Fruit fly (Drosophila melanogaster) whole organism, wandering third instar larva: ENCODE measurements around the gene pic.

Source experiments
- Abd-B ChIP-seq: fragments of >200 bp; optimal IDR thresholded peaks from 2 replicates; lab custom pipeline; 2017; ENCODE audit warnings: missing biosample characterization, missing genetic modification characterization
- CG32264 ChIP-seq: fragments of 200-800 bp; sonication (Bioruptor generic); optimal IDR thresholded peaks from 2 replicates; lab custom pipeline; 2016; ENCODE audit warnings: missing biosample characterization, missing genetic modification characterization
- CG9705 ChIP-seq: fragments of 200-800 bp; sonication (Bioruptor generic); optimal IDR thresholded peaks from 2 replicates; lab custom pipeline; 2018; ENCODE audit warnings: missing biosample characterization, mild to moderate bottlenecking, missing genetic modification characterization
- CrebA ChIP-seq: fragments of 200-800 bp; sonication (Bioruptor generic); optimal IDR thresholded peaks from 2 replicates; lab custom pipeline; 2016; ENCODE audit warnings: missing biosample characterization, mild to moderate bottlenecking, missing genetic modification characterization, borderline replicate concordance
- Dfd ChIP-seq: fragments of >200 bp; optimal IDR thresholded peaks from 2 replicates; lab custom pipeline; 2017; ENCODE audit warnings: missing biosample characterization, missing genetic modification characterization
- GATAd ChIP-seq: sonication (Bioruptor generic); optimal IDR thresholded peaks from 2 replicates; lab custom pipeline; 2016; ENCODE audit warnings: missing biosample characterization, missing genetic modification characterization
- HLH106 ChIP-seq: fragments of 200-800 bp; optimal IDR thresholded peaks from 3 replicates; lab custom pipeline; 2019; ENCODE audit warnings: missing biosample characterization, mild to moderate bottlenecking, missing genetic modification characterization, moderate library complexity
- Hnf4 ChIP-seq: fragments of 200-800 bp; sonication (Bioruptor generic); optimal IDR thresholded peaks from 2 replicates; lab custom pipeline; 2016; ENCODE audit warnings: missing biosample characterization, mild to moderate bottlenecking, missing genetic modification characterization
- Hr78 ChIP-seq: fragments of >200 bp; optimal IDR thresholded peaks from 2 replicates; lab custom pipeline; 2017; ENCODE audit warnings: missing biosample characterization, missing genetic modification characterization
- Jra ChIP-seq: sonication (Bioruptor generic); optimal IDR thresholded peaks from 2 replicates; lab custom pipeline; 2016; ENCODE audit warnings: missing biosample characterization, missing genetic modification characterization
- Mio ChIP-seq: sonication (Bioruptor generic); optimal IDR thresholded peaks from 2 replicates; lab custom pipeline; 2016; ENCODE audit warnings: missing biosample characterization, missing genetic modification characterization
- Myc ChIP-seq: fragments of >200 bp; optimal IDR thresholded peaks from 2 replicates; lab custom pipeline; 2017
- N ChIP-seq: fragments of >200 bp; optimal IDR thresholded peaks from 2 replicates; lab custom pipeline; 2018; ENCODE audit warnings: missing biosample characterization, missing external identifiers, missing genetic modification characterization
- OdsH ChIP-seq: fragments of 200-800 bp; sonication (Bioruptor generic); optimal IDR thresholded peaks from 2 replicates; lab custom pipeline; 2016; ENCODE audit warnings: missing biosample characterization, mild to moderate bottlenecking, missing genetic modification characterization
- Sp1 ChIP-seq: fragments of 200-800 bp; sonication (Bioruptor generic); optimal IDR thresholded peaks from 3 replicates; lab custom pipeline; 2019; ENCODE audit warnings: missing biosample characterization, mild to moderate bottlenecking, missing genetic modification characterization, moderate library complexity
- Vsx2 ChIP-seq: fragments of 200-300, 225-300 bp; sonication (Bioruptor generic); optimal IDR thresholded peaks from 2 replicates; lab custom pipeline; 2018; ENCODE audit warnings: missing biosample characterization, missing genetic modification characterization; ENCODE audit not compliant: partially characterized antibody
- br ChIP-seq: fragments of 200-800 bp; sonication (Bioruptor generic); optimal IDR thresholded peaks from 2 replicates; lab custom pipeline; 2016; ENCODE audit warnings: missing biosample characterization, missing genetic modification characterization
- brk ChIP-seq: fragments of 200-800 bp; sonication (Bioruptor generic); optimal IDR thresholded peaks from 2 replicates; lab custom pipeline; 2016; ENCODE audit warnings: missing biosample characterization, mild to moderate bottlenecking, missing genetic modification characterization
- dl ChIP-seq, 2 experiments: fragments of 175-275, 200-275 bp in 1 of 2; fragments of 200-275 bp in 1 of 2; sonication (Bioruptor generic); optimal IDR thresholded peaks; lab custom pipeline; 2018; ENCODE audit warnings: mild to moderate bottlenecking in 2 of 2, missing biosample characterization in 2 of 2, missing genetic modification characterization in 2 of 2, moderate library complexity in 2 of 2; ENCODE audit not compliant: partially characterized antibody in 2 of 2, insufficient read depth in 1 of 2
- dmrt93B ChIP-seq: fragments of 200-800 bp; sonication (Bioruptor generic); optimal IDR thresholded peaks from 2 replicates; lab custom pipeline; 2018; ENCODE audit warnings: missing biosample characterization, mild to moderate bottlenecking, missing genetic modification characterization
- dsf ChIP-seq: sonication (Bioruptor generic); optimal IDR thresholded peaks from 2 replicates; lab custom pipeline; 2016; ENCODE audit warnings: missing biosample characterization, missing genetic modification characterization, borderline replicate concordance
- ey ChIP-seq: fragments of 200-800 bp; sonication (Bioruptor generic); optimal IDR thresholded peaks from 2 replicates; lab custom pipeline; 2016; ENCODE audit warnings: missing biosample characterization, missing genetic modification characterization
- foxo ChIP-seq, 2 experiments: fragments of 200-800 bp; sonication (Bioruptor generic); optimal IDR thresholded peaks; 2 replicates in 1 of 2; 3 replicates in 1 of 2; lab custom pipeline; 2016 to 2017; ENCODE audit warnings: missing biosample characterization in 2 of 2, missing genetic modification characterization in 2 of 2
- h ChIP-seq: fragments of 200-800 bp; sonication (Bioruptor generic); optimal IDR thresholded peaks from 3 replicates; lab custom pipeline; 2016; ENCODE audit warnings: missing biosample characterization, mild to moderate bottlenecking, missing genetic modification characterization
- jim ChIP-seq: fragments of 175-275, 200-325 bp; sonication (Bioruptor generic); optimal IDR thresholded peaks from 2 replicates; lab custom pipeline; 2016; ENCODE audit warnings: missing biosample characterization, mild to moderate bottlenecking, missing genetic modification characterization
- lola ChIP-seq: fragments of >200 bp; optimal IDR thresholded peaks from 2 replicates; lab custom pipeline; 2017; ENCODE audit warnings: missing biosample characterization, missing genetic modification characterization
- psq ChIP-seq: fragments of 200-800 bp; sonication (Bioruptor generic); optimal IDR thresholded peaks from 3 replicates; lab custom pipeline; 2017; ENCODE audit warnings: missing biosample characterization, mild to moderate bottlenecking, missing genetic modification characterization, moderate library complexity
- rgr ChIP-seq: fragments of 200-800 bp; sonication (Bioruptor generic); optimal IDR thresholded peaks from 3 replicates; lab custom pipeline; 2016; ENCODE audit warnings: missing biosample characterization, mild to moderate bottlenecking, missing genetic modification characterization
- sv ChIP-seq: fragments of 200-800 bp; sonication (Bioruptor generic); optimal IDR thresholded peaks from 3 replicates; lab custom pipeline; 2016; ENCODE audit warnings: missing biosample characterization, missing genetic modification characterization
- tai ChIP-seq: sonication (Bioruptor generic); optimal IDR thresholded peaks from 2 replicates; lab custom pipeline; 2016; ENCODE audit warnings: missing biosample characterization, missing genetic modification characterization
- usp ChIP-seq: fragments of >200 bp; optimal IDR thresholded peaks from 2 replicates; lab custom pipeline; 2017; ENCODE audit warnings: missing biosample characterization, missing genetic modification characterization
- woc ChIP-seq: sonication (Bioruptor generic); optimal IDR thresholded peaks from 2 replicates; lab custom pipeline; 2016; ENCODE audit warnings: missing biosample characterization, mild to moderate bottlenecking, missing genetic modification characterization

Gene pic

dm6 chr3R:13077262-13077661, 25.2 kb downstream of the pic start:
- TF ChIP-seq lola (GFP tag; lab: Kevin White, UChicago), result no peak
- TF ChIP-seq Dfd (GFP tag; lab: Kevin White, UChicago), result peak; percentile 31

DNA sequence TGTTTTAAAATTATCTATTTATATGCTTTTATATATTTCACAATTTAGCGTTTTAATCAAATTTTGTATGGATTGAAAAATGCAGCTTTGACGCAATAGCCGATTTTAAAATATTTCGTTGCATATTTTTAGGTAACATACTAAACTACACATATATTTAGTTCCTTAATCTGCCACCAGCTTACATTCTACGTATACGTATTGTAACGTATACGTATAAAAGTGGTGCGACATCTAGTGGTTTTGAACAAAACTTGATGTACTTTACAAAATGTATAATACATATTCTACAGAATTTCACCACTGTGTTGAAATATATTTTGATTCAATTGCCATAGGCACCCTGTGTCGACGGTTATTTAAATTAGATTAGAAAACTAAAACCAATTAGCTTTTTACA, 26.2 kb downstream of the pic start:
- TF ChIP-seq tai (GFP tag; lab: Kevin White, UChicago), result peak; percentile 21
- no peak for TF ChIP-seq jim (GFP tag; lab: Kevin White, UChicago)
- peak; percentile 96 for TF ChIP-seq Myc (lab: Kevin White, UChicago)
- TF ChIP-seq HLH106 (tag; lab: Kevin White, UChicago), result peak; percentile 19
- TF ChIP-seq brk, result peak; percentile 60
- no peak for TF ChIP-seq Mio
- peak in 1 of 2 experiments; percentile 10 for TF ChIP-seq foxo (GFP tag; optimal IDR thresholded peaks at IDR 0.05; lab: Kevin White, UChicago)

dm6 chr3R:13082382-13082781, 30.3 kb downstream of the pic start:
- no peak for TF ChIP-seq Hnf4 (GFP tag; lab: Kevin White, UChicago)

DNA sequence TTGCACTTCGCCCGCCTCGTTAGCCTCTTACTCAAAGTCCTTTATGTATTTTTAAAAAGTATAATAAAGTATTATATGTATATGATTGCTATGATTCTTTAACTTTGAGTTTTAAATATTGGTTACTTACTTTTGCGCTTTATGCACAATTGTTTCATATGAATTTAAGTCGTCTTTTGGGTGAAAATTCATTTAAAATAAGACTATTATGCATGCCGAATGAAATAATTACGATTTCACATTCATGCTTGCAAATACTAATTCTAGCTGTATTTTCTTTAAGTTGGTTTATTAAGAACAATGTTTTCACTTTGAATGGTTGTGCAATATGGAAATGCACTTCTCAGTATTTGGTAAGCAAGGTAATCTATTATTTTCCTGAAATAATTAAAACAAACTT, 33.9 kb downstream of the pic start, which contains the start of gene CG43063:
Gene CG43063 (plus strand): TSS at position 301 of the 400 bp plus-strand sequence.
- TF ChIP-seq Jra (GFP tag; lab: Kevin White, UChicago), result no peak
- TF ChIP-seq lola (GFP tag; lab: Kevin White, UChicago), result no peak
- no peak for TF ChIP-seq HLH106 (tag; lab: Kevin White, UChicago)
- TF ChIP-seq sv (GFP tag; lab: Kevin White, UChicago), result no peak
- no peak for TF ChIP-seq CrebA (GFP tag; lab: Kevin White, UChicago)
- no peak for TF ChIP-seq Mio
- TF ChIP-seq h (GFP tag; lab: Kevin White, UChicago), result no peak
- no peak for TF ChIP-seq usp
- no peak for TF ChIP-seq woc
- TF ChIP-seq foxo (GFP tag; optimal IDR thresholded peaks at IDR 0.05; lab: Kevin White, UChicago), result no peak
- TF ChIP-seq br (GFP tag; lab: Kevin White, UChicago), result no peak
- no peak for TF ChIP-seq dl (GFP tag; optimal IDR thresholded peaks at IDR 0.05; lab: Kevin White, UChicago; ENCODE audit: insufficient read depth in 1 of 2, partially characterized antibody in 2 of 2)
- TF ChIP-seq OdsH (GFP tag; lab: Kevin White, UChicago), result no peak
- no peak for TF ChIP-seq Hr78 (GFP tag; lab: Kevin White, UChicago)
- TF ChIP-seq Myc (lab: Kevin White, UChicago), result no peak
- TF ChIP-seq, all 38 proteins: peak for 0

dm6 chr3R:13088395-13088794, 36.4 kb downstream of the pic start, which contains the start of gene timeout:
Gene timeout, plus strand, starts transcription at chr3R:13088651.
- TF ChIP-seq psq (GFP tag; lab: Kevin White, UChicago) (no peak), dmrt93B (no peak), CG9705 (no peak), sv (GFP tag; lab: Kevin White, UChicago) (no peak), Abd-B (GFP tag; lab: Kevin White, UChicago) (no peak), brk (no peak), Vsx2 (no peak), dl (GFP tag; optimal IDR thresholded peaks at IDR 0.05; lab: Kevin White, UChicago; ENCODE audit: insufficient read depth in 1 of 2, partially characterized antibody in 2 of 2) (no peak)

DNA sequence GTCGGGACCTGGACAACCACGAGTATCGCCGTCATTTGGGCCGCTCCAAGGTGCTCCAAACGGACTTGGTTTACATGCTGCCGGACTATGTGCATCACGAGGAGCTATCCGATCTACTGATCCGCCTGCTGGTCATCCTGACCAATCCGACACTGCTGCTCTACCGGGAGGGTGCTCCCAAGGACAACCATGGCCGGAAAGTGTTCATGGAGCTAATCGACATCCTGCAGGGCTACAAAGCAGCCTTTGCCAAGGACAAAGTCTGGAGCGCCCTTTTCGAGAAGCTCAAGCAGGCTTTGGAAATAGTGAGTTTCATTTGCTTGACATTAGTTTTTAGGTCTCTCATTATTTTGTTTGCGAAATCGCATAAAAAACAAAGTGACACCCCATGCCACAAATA, 36.9 kb downstream of the pic start, which contains the start of gene CG34308:
Gene CG34308 (plus strand): TSS at position 301 of the 400 bp plus-strand sequence.
- TF ChIP-seq GATAd (no peak), usp (no peak), ey (GFP tag; lab: Kevin White, UChicago) (no peak), CG32264 (GFP tag; lab: Kevin White, UChicago) (no peak), dsf (GFP tag; lab: Kevin White, UChicago) (no peak)

DNA sequence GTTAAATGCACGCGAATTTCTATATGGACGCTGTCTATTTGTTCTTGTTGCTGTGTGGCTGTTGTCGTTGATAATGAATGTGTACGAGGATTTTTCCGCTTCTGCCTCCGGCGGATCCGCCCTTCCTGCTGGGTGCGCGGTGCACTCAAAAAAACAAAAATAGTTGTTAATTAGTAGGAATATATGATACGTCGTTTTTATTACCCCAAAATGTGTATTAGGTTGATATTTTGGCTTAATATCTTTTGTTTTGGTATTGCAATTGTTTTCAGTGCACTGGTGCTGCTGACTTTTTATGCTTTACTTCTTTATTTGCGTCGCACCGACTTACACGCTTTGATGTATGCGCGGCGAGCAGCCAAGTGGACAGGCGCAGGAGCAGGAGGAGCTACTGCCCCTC, 39.6 kb downstream of the pic start:
- no peak for TF ChIP-seq Sp1 (GFP tag; lab: Kevin White, UChicago)
- no peak for TF ChIP-seq CrebA (GFP tag; lab: Kevin White, UChicago)
- no peak for TF ChIP-seq Hnf4 (GFP tag; lab: Kevin White, UChicago)
- no peak for TF ChIP-seq Myc (lab: Kevin White, UChicago)
- TF ChIP-seq brk, result no peak
- no peak for TF ChIP-seq dl (GFP tag; optimal IDR thresholded peaks at IDR 0.05; lab: Kevin White, UChicago; ENCODE audit: insufficient read depth in 1 of 2, partially characterized antibody in 2 of 2)
- TF ChIP-seq ey (GFP tag; lab: Kevin White, UChicago), result no peak
- TF ChIP-seq Hr78 (GFP tag; lab: Kevin White, UChicago), result no peak
- TF ChIP-seq h (GFP tag; lab: Kevin White, UChicago), result no peak
- no peak for TF ChIP-seq rgr (GFP tag; lab: Kevin White, UChicago)
- no peak for TF ChIP-seq N
- TF ChIP-seq Mio, result no peak
- TF ChIP-seq psq (GFP tag; lab: Kevin White, UChicago), result no peak
- TF ChIP-seq Abd-B (GFP tag; lab: Kevin White, UChicago), result no peak
- TF ChIP-seq dsf (GFP tag; lab: Kevin White, UChicago), result no peak
- TF ChIP-seq lola (GFP tag; lab: Kevin White, UChicago), result no peak
- no peak for TF ChIP-seq GATAd
- no peak for TF ChIP-seq br (GFP tag; lab: Kevin White, UChicago)
